Fruit fly (Drosophila melanogaster) whole organism, embryonic: ENCODE data around the gene PGAP1.

ENCODE experiments used
- Antp ChIP-seq: fragments of 200-800 bp; sonication (Bioruptor generic); optimal IDR thresholded peaks from 3 replicates; lab custom pipeline; 2016; ENCODE audit warnings: missing biosample characterization, missing genetic modification characterization
- Asciz ChIP-seq: fragments of 200-800 bp; sonication (Bioruptor generic); optimal IDR thresholded peaks from 2 replicates; lab custom pipeline; 2017; ENCODE audit warnings: missing biosample characterization, mild to moderate bottlenecking, missing genetic modification characterization, missing genetic modification reagents
- Atf-2 ChIP-seq: fragments of 200-800 bp; sonication (Bioruptor generic); optimal IDR thresholded peaks from 2 replicates; lab custom pipeline; 2016; ENCODE audit warnings: missing biosample characterization, missing genetic modification characterization
- CG10209 ChIP-seq: fragments of 200-800 bp; sonication (Bioruptor generic); optimal IDR thresholded peaks from 3 replicates; lab custom pipeline; 2017; ENCODE audit warnings: missing biosample characterization, mild to moderate bottlenecking, missing genetic modification characterization, missing genetic modification reagents
- CG10321 ChIP-seq: fragments of 200-800 bp; sonication (Bioruptor generic); IDR thresholded peaks from 2 replicates; pipeline ENCODE4 v1.3.6; 2022; ENCODE audit warnings: missing biosample characterization, missing genetic modification characterization
- CG10979 ChIP-seq: fragments of 200-800 bp; sonication (Bioruptor generic); optimal IDR thresholded peaks from 2 replicates; lab custom pipeline; 2018; ENCODE audit warnings: missing biosample characterization, mild to moderate bottlenecking, missing genetic modification characterization, moderate library complexity
- CG12071 ChIP-seq: fragments of 200-800 bp; sonication (Bioruptor generic); optimal IDR thresholded peaks from 3 replicates; lab custom pipeline; 2018; ENCODE audit warnings: missing biosample characterization, mild to moderate bottlenecking, missing genetic modification characterization
- CG12659 ChIP-seq: fragments of 200-800 bp; sonication (Bioruptor generic); optimal IDR thresholded peaks from 3 replicates; lab custom pipeline; 2017; ENCODE audit warnings: mild to moderate bottlenecking, missing biosample characterization, missing genetic modification reagents, missing genetic modification characterization
- CG1602 ChIP-seq: fragments of 200-800 bp; sonication (Bioruptor generic); optimal IDR thresholded peaks from 3 replicates; lab custom pipeline; 2016; ENCODE audit warnings: missing biosample characterization, missing genetic modification characterization
- CG1603 ChIP-seq: fragments of 200-800 bp; sonication (Bioruptor generic); optimal IDR thresholded peaks from 2 replicates; lab custom pipeline; 2019; ENCODE audit warnings: missing biosample characterization, mild to moderate bottlenecking, missing genetic modification characterization, moderate library complexity
- CG17802 ChIP-seq: fragments of 200-800 bp; sonication (Bioruptor generic); optimal IDR thresholded peaks from 2 replicates; lab custom pipeline; 2018; ENCODE audit warnings: missing biosample characterization, mild to moderate bottlenecking, missing genetic modification characterization, moderate library complexity
- CG18764 ChIP-seq: fragments of 200-800 bp; sonication (Bioruptor generic); optimal IDR thresholded peaks from 3 replicates; lab custom pipeline; 2016; ENCODE audit warnings: missing biosample characterization, missing genetic modification characterization
- CG2202 ChIP-seq: fragments of 200-800 bp; sonication (Bioruptor generic); optimal IDR thresholded peaks from 2 replicates; lab custom pipeline; 2018; ENCODE audit warnings: missing biosample characterization, mild to moderate bottlenecking, missing genetic modification characterization
- CG4707 ChIP-seq: fragments of 200-800 bp; sonication (Bioruptor generic); optimal IDR thresholded peaks from 2 replicates; lab custom pipeline; 2018; ENCODE audit warnings: missing biosample characterization, mild to moderate bottlenecking, missing genetic modification characterization, moderate library complexity
- CG7839 ChIP-seq: fragments of 200-800 bp; sonication (Bioruptor generic); optimal IDR thresholded peaks from 3 replicates; lab custom pipeline; 2018; ENCODE audit warnings: missing biosample characterization, mild to moderate bottlenecking, missing genetic modification characterization, moderate library complexity
- CG7987 ChIP-seq: fragments of 200-800 bp; sonication (Bioruptor generic); optimal IDR thresholded peaks from 2 replicates; lab custom pipeline; 2018; ENCODE audit warnings: missing biosample characterization, mild to moderate bottlenecking, missing genetic modification characterization, moderate library complexity
- CG9609 ChIP-seq: fragments of 200-800 bp; sonication (Bioruptor generic); optimal IDR thresholded peaks from 3 replicates; lab custom pipeline; 2016; ENCODE audit warnings: missing biosample characterization, missing genetic modification characterization
- CTCF ChIP-seq: fragments of 200-800 bp; sonication (Bioruptor generic); optimal IDR thresholded peaks from 2 replicates; lab custom pipeline; 2017; ENCODE audit warnings: missing biosample characterization, mild to moderate bottlenecking, missing genetic modification characterization, moderate library complexity
- Deaf1 ChIP-seq: fragments of 200-800 bp; optimal IDR thresholded peaks from 3 replicates; lab custom pipeline; 2019; ENCODE audit warnings: missing biosample characterization, mild to moderate bottlenecking, missing genetic modification characterization, moderate library complexity
- Dll ChIP-seq: fragments of 200-800 bp; sonication (Bioruptor generic); IDR thresholded peaks from 4 replicates; pipeline ENCODE4 v1.3.6; 2022; ENCODE audit warnings: missing biosample characterization, missing genetic modification characterization; ENCODE audit not compliant: partially characterized antibody
- Dp ChIP-seq: fragments of 200-800 bp; sonication (Bioruptor generic); optimal IDR thresholded peaks from 2 replicates; lab custom pipeline; 2018; ENCODE audit warnings: missing biosample characterization, mild to moderate bottlenecking, missing genetic modification characterization, moderate library complexity
- Gsc ChIP-seq: fragments of 200-800 bp; sonication (Bioruptor generic); IDR thresholded peaks from 2 replicates; pipeline ENCODE4 v1.3.6; 2022; ENCODE audit warnings: missing biosample characterization, missing genetic modification characterization
- Lhr ChIP-seq: fragments of 200-800 bp; sonication (Bioruptor generic); optimal IDR thresholded peaks from 3 replicates; lab custom pipeline; 2017; ENCODE audit warnings: mild to moderate bottlenecking, missing biosample characterization, missing genetic modification reagents, missing genetic modification characterization
- Lim3 ChIP-seq: fragments of 200-800 bp; sonication (Bioruptor generic); IDR thresholded peaks from 2 replicates; pipeline ENCODE4 v1.3.6; 2022; ENCODE audit warnings: missing biosample characterization, missing genetic modification characterization
- NFAT ChIP-seq: fragments of 200-800 bp; sonication (Bioruptor generic); IDR thresholded peaks from 2 replicates; pipeline ENCODE4 v1.3.6; 2022; ENCODE audit warnings: missing biosample characterization, missing genetic modification characterization
- Nf-YC ChIP-seq: fragments of 200-800 bp; optimal IDR thresholded peaks from 3 replicates; lab custom pipeline; 2019; ENCODE audit warnings: missing biosample characterization, mild to moderate bottlenecking, missing genetic modification characterization, moderate library complexity
- Optix ChIP-seq: fragments of 200-800 bp; sonication (Bioruptor generic); IDR thresholded peaks from 3 replicates; pipeline ENCODE4 v1.3.6; 2022; ENCODE audit warnings: missing biosample characterization, missing genetic modification characterization
- Scr ChIP-seq: fragments of 200-800 bp; sonication (Bioruptor generic); IDR thresholded peaks from 2 replicates; pipeline ENCODE4 v1.3.6; 2022; ENCODE audit warnings: missing biosample characterization, missing genetic modification characterization; ENCODE audit not compliant: partially characterized antibody
- Sin3A ChIP-seq: fragments of >200 bp; optimal IDR thresholded peaks from 2 replicates; lab custom pipeline; 2018
- ac ChIP-seq: fragments of 200-800 bp; sonication (Bioruptor generic); optimal IDR thresholded peaks from 3 replicates; lab custom pipeline; 2017; ENCODE audit warnings: missing biosample characterization, mild to moderate bottlenecking, missing genetic modification characterization
- bcd ChIP-seq: fragments of 200-800 bp; sonication (Bioruptor generic); optimal IDR thresholded peaks from 2 replicates; lab custom pipeline; 2017; ENCODE audit warnings: missing biosample characterization, mild to moderate bottlenecking, missing genetic modification characterization
- bigmax ChIP-seq: fragments of 200-800 bp; sonication (Bioruptor generic); optimal IDR thresholded peaks from 2 replicates; lab custom pipeline; 2018; ENCODE audit warnings: missing biosample characterization, mild to moderate bottlenecking, missing genetic modification characterization
- br ChIP-seq: fragments of >200 bp; optimal IDR thresholded peaks from 2 replicates; lab custom pipeline; 2017
- crol ChIP-seq: fragments of 200-800 bp; sonication (Bioruptor generic); IDR thresholded peaks from 2 replicates; pipeline ENCODE4 v1.3.6; 2022; ENCODE audit warnings: missing biosample characterization, missing genetic modification characterization
- dati ChIP-seq: fragments of 200-800 bp; sonication (Bioruptor generic); IDR thresholded peaks from 2 replicates; pipeline ENCODE4 v1.3.6; 2022; ENCODE audit warnings: missing biosample characterization, missing genetic modification characterization
- grn ChIP-seq: fragments of 200-800 bp; sonication (Bioruptor generic); optimal IDR thresholded peaks from 3 replicates; lab custom pipeline; 2017; ENCODE audit warnings: missing biosample characterization, missing genetic modification characterization
- ham ChIP-seq: fragments of 200-800 bp; sonication (Bioruptor generic); IDR thresholded peaks from 2 replicates; pipeline ENCODE4 v1.3.6; 2022; ENCODE audit warnings: missing biosample characterization, missing genetic modification characterization
- hbn ChIP-seq: fragments of 200-800 bp; sonication (Bioruptor generic); IDR thresholded peaks from 2 replicates; pipeline ENCODE4 v1.3.6; 2022; ENCODE audit warnings: missing biosample characterization, missing genetic modification characterization; ENCODE audit not compliant: partially characterized antibody
- inv ChIP-seq: fragments of 200-800 bp; sonication (Bioruptor generic); IDR thresholded peaks from 2 replicates; pipeline ENCODE4 v1.3.6; 2022; ENCODE audit warnings: missing biosample characterization, missing genetic modification characterization; ENCODE audit not compliant: partially characterized antibody
- kah ChIP-seq: fragments of 200-800 bp; sonication (Bioruptor generic); optimal IDR thresholded peaks from 2 replicates; lab custom pipeline; 2018; ENCODE audit warnings: missing biosample characterization, mild to moderate bottlenecking, missing genetic modification characterization
- ken ChIP-seq: fragments of 200-800 bp; sonication (Bioruptor generic); IDR thresholded peaks from 3 replicates; pipeline ENCODE4 v1.3.6; 2022; ENCODE audit warnings: missing biosample characterization, missing genetic modification characterization
- kni ChIP-seq: fragments of 200-800 bp; sonication (Bioruptor generic); optimal IDR thresholded peaks from 3 replicates; lab custom pipeline; 2017; ENCODE audit warnings: mild to moderate bottlenecking, missing biosample characterization, missing genetic modification reagents, missing genetic modification characterization
- mirr ChIP-seq: fragments of 200-800 bp; sonication (Bioruptor generic); optimal IDR thresholded peaks from 3 replicates; lab custom pipeline; 2018; ENCODE audit warnings: missing biosample characterization, mild to moderate bottlenecking, missing genetic modification characterization
- nau ChIP-seq: fragments of 200-800 bp; sonication (Bioruptor generic); optimal IDR thresholded peaks from 3 replicates; lab custom pipeline; 2017; ENCODE audit warnings: missing biosample characterization, mild to moderate bottlenecking, missing genetic modification characterization, missing genetic modification reagents
- pb ChIP-seq: fragments of 200-800 bp; sonication (Bioruptor generic); optimal IDR thresholded peaks from 3 replicates; lab custom pipeline; 2016; ENCODE audit warnings: missing biosample characterization, missing genetic modification characterization
- sc ChIP-seq, 3 experiments: fragments of >200 bp in 2 of 3; fragments of 200-800 bp in 1 of 3; sonication (Bioruptor generic) in 1 of 3; optimal IDR thresholded peaks; 2 replicates in 2 of 3; 3 replicates in 1 of 3; lab custom pipeline; 2017; ENCODE audit warnings: mild to moderate bottlenecking in 1 of 3, missing biosample characterization in 1 of 3, missing genetic modification characterization in 1 of 3, missing genetic modification reagents in 1 of 3
- tgo ChIP-seq: fragments of 200-800 bp; sonication (Bioruptor generic); IDR thresholded peaks from 3 replicates; pipeline ENCODE4 v1.3.6; 2022; ENCODE audit warnings: missing biosample characterization, missing genetic modification characterization
- trem ChIP-seq: fragments of 200-800 bp; optimal IDR thresholded peaks from 3 replicates; lab custom pipeline; 2019; ENCODE audit warnings: missing biosample characterization, mild to moderate bottlenecking, missing genetic modification characterization, moderate library complexity
- z ChIP-seq: fragments of 200-800 bp; sonication (Bioruptor generic); IDR thresholded peaks from 3 replicates; pipeline ENCODE4 v1.3.6; 2022; ENCODE audit warnings: missing biosample characterization, missing genetic modification characterization
- zen2 ChIP-seq: fragments of 200-800 bp; sonication (Bioruptor generic); IDR thresholded peaks from 3 replicates; pipeline ENCODE4 v1.3.6; 2022; ENCODE audit warnings: missing biosample characterization, missing genetic modification characterization; ENCODE audit not compliant: partially characterized antibody

Gene PGAP1

dm6 chrX:5696436-5697022 is 7.3 kb upstream of the PGAP1 start (continued):
- TF ChIP-seq CG10209 (GFP tag; lab: Kevin White, UChicago), result peak; percentile 95
- TF ChIP-seq sc (optimal IDR thresholded peaks at IDR 0.05; lab: Kevin White, UChicago), result no peak
- TF ChIP-seq sc (GFP tag; optimal IDR thresholded peaks at IDR 0.05; lab: Kevin White, UChicago), result peak; percentile 68
- peak; percentile 42 for TF ChIP-seq Deaf1 (tag; lab: Kevin White, UChicago)
- peak; percentile 95 for TF ChIP-seq CG18764
- TF ChIP-seq CG7987, result peak; percentile 87
- peak; percentile 96 for TF ChIP-seq ac (GFP tag; lab: Kevin White, UChicago)
- TF ChIP-seq grn, result peak; percentile 99
- TF ChIP-seq Lhr (GFP tag; lab: Kevin White, UChicago), result peak; percentile 87
- peak; percentile 48 for TF ChIP-seq bigmax
- peak; percentile 99 for TF ChIP-seq Antp (GFP tag; lab: Kevin White, UChicago)
- TF ChIP-seq Sin3A (lab: Kevin White, UChicago), result no peak
- TF ChIP-seq tgo (GFP tag; lab: Robert Waterston, UW), result peak; percentile 93
- peak; percentile 91 for TF ChIP-seq NFAT
- no peak for TF ChIP-seq zen2
- TF ChIP-seq crol, result peak; percentile 48
- peak; percentile 56 for TF ChIP-seq CTCF (GFP tag; lab: Kevin White, UChicago)
- peak; percentile 64 for TF ChIP-seq Nf-YC (tag; lab: Kevin White, UChicago)
- no peak for TF ChIP-seq inv (GFP tag; lab: Robert Waterston, UW)
- TF ChIP-seq bcd (GFP tag; lab: Kevin White, UChicago), result peak; percentile 96
- TF ChIP-seq Atf-2 (GFP tag; lab: Kevin White, UChicago), result peak; percentile 97
- TF ChIP-seq CG4707 (GFP tag; lab: Kevin White, UChicago), result peak; percentile 80
- peak; percentile 96 for TF ChIP-seq CG1602 (GFP tag; lab: Kevin White, UChicago)
- TF ChIP-seq ham (GFP tag; lab: Robert Waterston, UW), result peak; percentile 81
- TF ChIP-seq CG2202 (tag; lab: Kevin White, UChicago), result peak; percentile 88
- peak; percentile 56; the same call in 1 of the 3 replicates for TF ChIP-seq z (GFP tag; lab: Robert Waterston, UW)
- peak; percentile 94 for TF ChIP-seq CG12071 (GFP tag; lab: Kevin White, UChicago)
- peak; percentile 82 for TF ChIP-seq trem (tag; lab: Kevin White, UChicago)
- TF ChIP-seq pb, result peak; percentile 96
- TF ChIP-seq Dp (GFP tag; lab: Kevin White, UChicago), result no peak
- TF ChIP-seq CG7839, result peak; percentile 96
- peak; percentile 92 for TF ChIP-seq Lim3
- peak; percentile 76 for TF ChIP-seq CG10321 (GFP tag; lab: Robert Waterston, UW)
- no peak for TF ChIP-seq Dll (GFP tag; lab: Robert Waterston, UW)
- peak; percentile 96 for TF ChIP-seq CG12659 (GFP tag; lab: Kevin White, UChicago)
- TF ChIP-seq nau (GFP tag; lab: Kevin White, UChicago), result peak; percentile 84
- peak; percentile 94 for TF ChIP-seq CG10979
- TF ChIP-seq ken, result peak; percentile 97
- peak; percentile 65 for TF ChIP-seq mirr (GFP tag; lab: Kevin White, UChicago)
- peak; percentile 94 for TF ChIP-seq dati (GFP tag; lab: Robert Waterston, UW)
- peak; percentile 93 for TF ChIP-seq kah
- peak; percentile 89 for TF ChIP-seq Asciz (GFP tag; lab: Kevin White, UChicago)
- TF ChIP-seq CG1603 (tag; lab: Kevin White, UChicago), result peak; percentile 93
- TF ChIP-seq kni (GFP tag; lab: Kevin White, UChicago), result peak; percentile 87
- TF ChIP-seq Optix, result peak; percentile 96
- TF ChIP-seq Scr (GFP tag; lab: Robert Waterston, UW), result no peak
- TF ChIP-seq hbn (GFP tag; lab: Robert Waterston, UW), result no peak
- TF ChIP-seq br (lab: Kevin White, UChicago), result no peak
- TF ChIP-seq Gsc (GFP tag; lab: Robert Waterston, UW), result peak; percentile 94
- TF ChIP-seq CG17802 (tag; lab: Kevin White, UChicago), result peak; percentile 85
- peak; percentile 98 for TF ChIP-seq CG9609 (GFP tag; lab: Kevin White, UChicago)
